Worm (Caenorhabditis elegans): ENCODE measurements around the gene F23H12.10.

- no peak for TF ChIP-seq him-1 (tag; optimal IDR thresholded peaks at IDR 0.05)
- no peak for TF ChIP-seq W03F9.2 (tag; optimal IDR thresholded peaks at IDR 0.05)
- TF ChIP-seq dao-5 (tag; optimal IDR thresholded peaks at IDR 0.05): no peak
These were observed 28.3 kb downstream of the F23H12.10 start, which contains the start of gene snb-2 for ce11 chrV:12345808-12346207.
